Fruit fly (Drosophila melanogaster) Kc167 (cell line): ENCODE results near the gene Reck.

ENCODE experiments used
- Myc ChIP-seq: fragments of >200 bp; optimal IDR thresholded peaks from 2 replicates; lab custom pipeline; 2017; ENCODE audit warnings: missing external identifiers
- Sin3A ChIP-seq: fragments of >200 bp; optimal IDR thresholded peaks from 2 replicates; lab custom pipeline; 2018; ENCODE audit warnings: missing external identifiers
- h ChIP-seq: fragments of >200 bp; optimal IDR thresholded peaks from 3 replicates; lab custom pipeline; 2018; ENCODE audit warnings: missing external identifiers
- insv ChIP-seq: fragments of >200 bp; optimal IDR thresholded peaks from 3 replicates; lab custom pipeline; 2018; ENCODE audit warnings: missing external identifiers
- psq ChIP-seq: fragments of >200 bp; optimal IDR thresholded peaks from 2 replicates; lab custom pipeline; 2017; ENCODE audit warnings: missing external identifiers
- ttk ChIP-seq: sonication (Bioruptor generic); optimal IDR thresholded peaks from 2 replicates; lab custom pipeline; 2017; ENCODE audit warnings: missing external identifiers

Gene Reck

DNA sequence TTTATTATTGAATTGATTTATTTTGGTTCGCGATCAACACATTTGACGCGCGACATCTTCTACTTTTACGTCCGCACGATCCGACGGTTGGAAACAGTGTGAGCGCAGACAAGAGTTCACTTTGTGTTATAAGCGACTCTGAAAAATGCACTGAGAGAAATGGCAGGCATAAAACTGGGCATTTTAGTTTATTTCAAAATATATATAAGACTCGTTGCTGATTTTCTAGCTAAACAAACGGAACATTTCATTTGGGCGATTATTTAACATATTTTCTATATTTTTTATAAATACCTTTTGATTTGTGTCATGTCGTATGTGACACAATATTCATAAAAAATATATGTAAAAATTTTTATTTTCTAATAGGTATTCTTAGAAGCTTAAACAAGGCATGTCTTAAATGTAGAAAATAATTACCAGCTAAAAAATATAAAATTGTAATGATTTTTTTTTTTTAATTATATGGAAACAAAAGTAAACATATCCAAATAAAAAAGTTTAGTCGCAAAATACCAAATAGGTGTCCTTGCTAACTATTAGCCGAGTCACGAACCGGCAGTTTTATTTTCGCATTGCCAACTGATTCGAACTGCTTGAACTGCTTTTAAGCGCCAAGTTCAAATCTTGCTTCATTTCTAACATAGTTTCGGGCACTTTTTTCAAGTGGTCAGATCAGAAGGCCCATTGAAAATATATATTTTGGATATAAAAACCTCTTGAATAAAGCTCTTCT is at the start of gene Reck:
Gene Reck, minus strand, starts transcription at position 106 of the 736 bp plus-strand sequence.
- TF ChIP-seq Sin3A, result no peak
- no peak for TF ChIP-seq psq (lab: Kevin White, UChicago)
- no peak for TF ChIP-seq ttk
- TF ChIP-seq insv, result no peak
- TF ChIP-seq Myc (lab: Kevin White, UChicago), result no peak
- TF ChIP-seq h (lab: Kevin White, UChicago), result no peak

DNA sequence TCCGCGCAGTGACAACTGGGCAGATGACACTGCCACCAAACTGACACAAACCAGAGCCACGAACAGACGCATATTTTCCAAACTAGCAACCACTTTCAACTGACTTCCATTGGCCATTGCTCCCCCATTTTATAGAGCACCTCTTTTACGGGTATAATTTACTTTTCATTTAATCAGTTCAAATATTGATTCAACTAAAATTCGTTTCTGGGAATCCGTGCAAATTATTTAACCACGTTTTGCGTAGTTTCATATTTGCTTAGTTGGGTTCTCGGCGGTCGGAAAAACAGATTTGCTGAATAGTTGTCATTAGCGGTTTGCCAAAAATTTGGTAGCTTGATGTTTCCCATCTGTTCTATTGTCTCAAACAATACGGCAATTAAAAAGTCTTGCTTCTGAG is 47.7 kb upstream of the Reck start, which contains the start of gene CG13460:
Gene CG13460, minus strand, starts transcription at position 101 of the 400 bp plus-strand sequence.
- TF ChIP-seq insv, result no peak
- no peak for TF ChIP-seq Sin3A
- no peak for TF ChIP-seq psq (lab: Kevin White, UChicago)
- no peak for TF ChIP-seq ttk
- no peak for TF ChIP-seq Myc (lab: Kevin White, UChicago)
- no peak for TF ChIP-seq h (lab: Kevin White, UChicago)

DNA sequence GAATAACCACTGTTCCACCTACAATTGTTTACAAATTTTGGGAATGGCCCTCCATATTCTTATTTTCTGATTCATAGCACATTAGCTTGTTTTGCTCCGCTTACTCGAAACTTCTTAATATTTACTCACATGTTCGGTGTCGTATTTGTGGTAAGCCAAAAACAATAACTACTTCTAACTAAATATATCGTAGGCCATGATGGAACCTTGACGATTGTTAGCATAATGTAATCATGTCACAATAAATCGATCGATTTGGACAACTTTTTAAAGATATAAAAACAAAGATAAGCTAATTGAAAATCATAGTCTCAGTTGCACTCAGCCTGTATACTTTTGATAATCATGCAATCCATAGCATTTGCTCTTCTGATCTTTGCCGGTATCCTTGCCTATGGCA is 40.6 kb upstream of the Reck start, which contains the start of gene EAChm:
Gene EAChm, plus strand, starts transcription at position 301 of the 400 bp plus-strand sequence.
- TF ChIP-seq ttk (no peak), insv (no peak), h (lab: Kevin White, UChicago) (no peak), Myc (lab: Kevin White, UChicago) (no peak), psq (lab: Kevin White, UChicago) (no peak), Sin3A (no peak)

dm6 chr3L:15054035-15054434 is 40.2 kb upstream of the Reck start, which contains the start of gene CG18649:
Gene CG18649, minus strand, starts transcription at chr3L:15054135.
- TF ChIP-seq ttk (no peak), Sin3A (no peak), Myc (lab: Kevin White, UChicago) (no peak), psq (lab: Kevin White, UChicago) (no peak), h (lab: Kevin White, UChicago) (no peak), insv (no peak)

dm6 chr3L:15053251-15053650 is 39.4 kb upstream of the Reck start, which contains the start of gene CG43680:
Gene CG43680, minus strand, starts transcription at chr3L:15053351.
- TF ChIP-seq Sin3A, result no peak
- no peak for TF ChIP-seq psq (lab: Kevin White, UChicago)
- no peak for TF ChIP-seq insv
- no peak for TF ChIP-seq ttk
- TF ChIP-seq h (lab: Kevin White, UChicago), result no peak
- no peak for TF ChIP-seq Myc (lab: Kevin White, UChicago)

- no peak for TF ChIP-seq Sin3A
- no peak for TF ChIP-seq Myc (lab: Kevin White, UChicago)
- no peak for TF ChIP-seq insv
- no peak for TF ChIP-seq h (lab: Kevin White, UChicago)
- no peak for TF ChIP-seq ttk
- no peak for TF ChIP-seq psq (lab: Kevin White, UChicago)
Observed at dm6 chr3L:15052390-15052789, 38.5 kb upstream of the Reck start, which contains the start of gene CG13461. Gene CG13461, minus strand, starts transcription at chr3L:15052490.

DNA sequence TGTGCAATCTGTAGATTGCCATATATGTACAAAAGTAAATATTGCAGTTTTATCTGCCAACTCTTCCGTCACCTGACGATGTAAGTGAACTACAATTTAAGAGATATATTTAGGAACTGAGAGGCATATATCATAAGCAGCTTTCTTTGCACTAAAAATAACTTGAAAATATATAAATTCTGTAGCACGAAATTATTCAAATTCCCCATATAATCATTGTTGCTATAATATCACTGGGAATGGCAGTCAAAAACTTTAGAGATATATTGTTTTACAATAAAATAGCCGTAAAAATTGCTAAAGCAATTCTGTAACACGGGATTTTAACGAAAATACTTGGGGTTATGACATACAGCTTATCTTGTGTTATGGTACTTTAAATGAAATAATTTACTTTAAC is 37.5 kb upstream of the Reck start, which contains the start of gene CG43679:
Gene CG43679, minus strand, starts transcription at position 101 of the 400 bp plus-strand sequence.
- no peak for TF ChIP-seq psq (lab: Kevin White, UChicago)
- no peak for TF ChIP-seq ttk
- TF ChIP-seq Sin3A, result no peak
- TF ChIP-seq insv, result no peak
- TF ChIP-seq h (lab: Kevin White, UChicago), result no peak
- no peak for TF ChIP-seq Myc (lab: Kevin White, UChicago)

DNA sequence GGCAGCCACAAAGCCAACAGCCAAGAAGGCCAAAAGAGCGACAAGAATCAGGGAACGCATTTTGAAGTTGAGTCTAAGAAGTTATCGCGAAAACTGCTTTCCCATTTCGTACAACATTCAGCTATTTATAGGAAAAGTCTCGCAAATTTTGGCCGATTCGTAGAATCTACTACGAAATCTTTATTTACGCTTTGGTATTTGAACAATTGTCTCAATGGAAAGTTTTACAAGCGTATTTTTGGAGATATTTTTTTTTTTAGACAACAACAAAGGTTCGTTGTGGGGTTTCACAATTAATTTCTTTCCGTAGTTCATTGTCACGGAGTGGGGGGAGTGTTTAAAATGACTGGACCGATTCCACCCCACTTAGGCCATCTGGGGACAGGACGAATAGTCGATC is 36.8 kb upstream of the Reck start, which contains the start of gene CG12310:
Gene CG12310, minus strand, starts transcription at position 101 of the 400 bp plus-strand sequence.
- TF ChIP-seq psq (lab: Kevin White, UChicago), result no peak
- no peak for TF ChIP-seq h (lab: Kevin White, UChicago)
- no peak for TF ChIP-seq Sin3A
- no peak for TF ChIP-seq Myc (lab: Kevin White, UChicago)
- no peak for TF ChIP-seq insv
- TF ChIP-seq ttk, result no peak

DNA sequence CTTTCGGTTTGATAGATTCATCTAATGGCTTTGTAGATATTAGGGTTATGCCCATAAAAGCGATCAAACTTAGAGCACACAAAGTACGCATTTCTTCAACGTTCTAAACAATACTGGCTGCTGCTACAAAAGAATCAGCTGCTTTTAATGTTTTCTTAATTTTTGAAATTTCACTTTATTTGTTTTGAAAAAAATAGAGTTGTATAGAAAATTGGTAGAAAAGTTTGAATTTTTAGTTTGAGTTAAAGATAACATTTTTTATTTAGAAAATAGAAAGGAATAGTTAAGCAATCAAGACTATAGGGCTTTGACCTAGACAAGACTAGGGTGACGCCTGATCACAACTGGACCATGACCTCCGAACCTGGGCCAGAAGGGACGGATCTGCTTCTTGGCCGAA is 36.2 kb upstream of the Reck start, which contains the start of gene CG18581:
Gene CG18581, minus strand, starts transcription at position 101 of the 400 bp plus-strand sequence.
- no peak for TF ChIP-seq psq (lab: Kevin White, UChicago)
- no peak for TF ChIP-seq Myc (lab: Kevin White, UChicago)
- no peak for TF ChIP-seq Sin3A
- no peak for TF ChIP-seq insv
- no peak for TF ChIP-seq h (lab: Kevin White, UChicago)
- no peak for TF ChIP-seq ttk

dm6 chr3L:15049395-15049794 is 35.5 kb upstream of the Reck start, which contains the start of gene CG43678:
Gene CG43678, minus strand, starts transcription at chr3L:15049495.
- no peak for TF ChIP-seq Sin3A
- no peak for TF ChIP-seq h (lab: Kevin White, UChicago)
- TF ChIP-seq psq (lab: Kevin White, UChicago), result no peak
- TF ChIP-seq Myc (lab: Kevin White, UChicago), result no peak
- no peak for TF ChIP-seq ttk
- no peak for TF ChIP-seq insv

- TF ChIP-seq insv (no peak), h (lab: Kevin White, UChicago) (no peak), Sin3A (no peak), Myc (lab: Kevin White, UChicago) (no peak), ttk (no peak), psq (lab: Kevin White, UChicago) (no peak)
Observed at dm6 chr3L:15048091-15048490, 34.2 kb upstream of the Reck start.

DNA sequence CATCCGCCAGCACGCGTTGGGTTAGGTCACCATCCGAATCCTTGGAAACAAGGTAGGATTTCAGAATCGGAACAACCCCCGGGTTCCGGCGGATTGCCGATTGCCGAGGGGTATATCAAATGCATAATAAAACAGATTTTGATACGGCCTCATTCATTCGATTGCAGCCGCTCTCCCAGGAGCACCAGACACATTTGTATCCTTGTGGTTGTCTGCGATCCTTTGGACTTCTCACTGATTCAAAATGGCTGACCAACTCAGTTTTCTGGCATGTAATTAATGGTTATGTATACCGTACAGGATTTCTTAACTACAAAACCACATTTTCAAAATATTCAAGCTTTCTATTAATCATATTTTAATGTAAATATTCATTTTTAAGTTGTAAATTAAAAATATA is 33.7 kb upstream of the Reck start:
- TF ChIP-seq Sin3A, result no peak
- TF ChIP-seq ttk, result no peak
- TF ChIP-seq psq (lab: Kevin White, UChicago), result no peak
- no peak for TF ChIP-seq h (lab: Kevin White, UChicago)
- no peak for TF ChIP-seq insv
- TF ChIP-seq Myc (lab: Kevin White, UChicago), result no peak
